Worm (Caenorhabditis elegans) whole organism, late embryonic: Measurements from ENCODE around the gene E04F6.10.

Source experiments
- C08G9.2 ChIP-seq: sonication (generic microtip); optimal IDR thresholded peaks from 2 replicates; lab custom pipeline; 2016; ENCODE audit warnings: mild to moderate bottlenecking, missing genetic modification characterization, moderate library complexity, missing compliant biosample characterization
- F13H6.1 ChIP-seq: sonication (generic microtip); optimal IDR thresholded peaks from 2 replicates; lab custom pipeline; 2016; ENCODE audit warnings: missing genetic modification characterization, missing compliant biosample characterization
- K02D7.2 ChIP-seq: sonication (generic microtip); optimal IDR thresholded peaks from 2 replicates; lab custom pipeline; 2017; ENCODE audit warnings: mild to moderate bottlenecking, missing genetic modification characterization, missing compliant biosample characterization
- K09A11.1 ChIP-seq: sonication (generic microtip); optimal IDR thresholded peaks from 2 replicates; lab custom pipeline; 2017; ENCODE audit warnings: antibody characterized with exemption, mild to moderate bottlenecking, missing genetic modification characterization, missing compliant biosample characterization; ENCODE audit not compliant: insufficient read depth
- T23F11.4 ChIP-seq: fragments of 200-800 bp; sonication (Bioruptor generic); optimal IDR thresholded peaks from 2 replicates; lab custom pipeline; 2018; ENCODE audit warnings: mild to moderate bottlenecking, missing genetic modification characterization, missing compliant biosample characterization
- ahr-1 ChIP-seq: sonication (generic microtip); optimal IDR thresholded peaks from 2 replicates; lab custom pipeline; 2016; ENCODE audit warnings: missing genetic modification characterization, missing compliant biosample characterization
- ama-1 ChIP-seq: fragments of 150-350 bp; optimal IDR thresholded peaks from 2 replicates; lab custom pipeline; 2014
- ceh-19 ChIP-seq: fragments of 200-800 bp; sonication (Bioruptor generic); optimal IDR thresholded peaks from 2 replicates; lab custom pipeline; 2018; ENCODE audit warnings: mild to moderate bottlenecking, missing genetic modification characterization, missing compliant biosample characterization
- ceh-2 ChIP-seq: sonication (generic microtip); optimal IDR thresholded peaks from 2 replicates; lab custom pipeline; 2016; ENCODE audit warnings: missing genotype, missing genetic modification characterization, missing compliant biosample characterization
- ceh-22 ChIP-seq: sonication (generic microtip); optimal IDR thresholded peaks from 2 replicates; lab custom pipeline; 2017; ENCODE audit warnings: missing biosample characterization, missing genetic modification characterization
- ceh-6 ChIP-seq: fragments of 200-800 bp; sonication (Bioruptor generic); optimal IDR thresholded peaks from 2 replicates; lab custom pipeline; 2018; ENCODE audit warnings: mild to moderate bottlenecking, missing genetic modification characterization, missing compliant biosample characterization
- ceh-9 ChIP-seq: sonication (generic microtip); optimal IDR thresholded peaks from 2 replicates; lab custom pipeline; 2016; ENCODE audit warnings: mild to moderate bottlenecking, missing genetic modification characterization, inconsistent platforms, missing compliant biosample characterization
- che-1 ChIP-seq: sonication (generic microtip); optimal IDR thresholded peaks from 2 replicates; lab custom pipeline; 2016; ENCODE audit warnings: mild to moderate bottlenecking, missing genetic modification characterization, missing compliant biosample characterization
- dmd-4 ChIP-seq: sonication (generic microtip); optimal IDR thresholded peaks from 2 replicates; lab custom pipeline; 2016; ENCODE audit warnings: borderline replicate concordance, missing genetic modification characterization, missing compliant biosample characterization
- dve-1 ChIP-seq: sonication (generic microtip); optimal IDR thresholded peaks from 2 replicates; lab custom pipeline; 2017; ENCODE audit warnings: antibody characterized with exemption, mild to moderate bottlenecking, missing genetic modification characterization, missing compliant biosample characterization
- elt-2 ChIP-seq: sonication (generic microtip); optimal IDR thresholded peaks from 2 replicates; lab custom pipeline; 2016; ENCODE audit warnings: missing genetic modification reagents, missing genetic modification characterization, missing compliant biosample characterization
- elt-4 ChIP-seq: sonication (generic microtip); optimal IDR thresholded peaks from 2 replicates; lab custom pipeline; 2016; ENCODE audit warnings: missing genetic modification characterization, missing compliant biosample characterization
- ets-4 ChIP-seq: sonication (generic microtip); optimal IDR thresholded peaks from 2 replicates; lab custom pipeline; 2016; ENCODE audit warnings: missing genetic modification characterization, missing compliant biosample characterization
- eyg-1 ChIP-seq: sonication (generic microtip); optimal IDR thresholded peaks from 2 replicates; lab custom pipeline; 2016; ENCODE audit warnings: missing genotype, missing genetic modification characterization, missing compliant biosample characterization
- gmeb-2 ChIP-seq: sonication (generic microtip); optimal IDR thresholded peaks from 2 replicates; lab custom pipeline; 2016; ENCODE audit warnings: missing genetic modification characterization, inconsistent platforms, missing compliant biosample characterization
- hlh-30 ChIP-seq: sonication (generic microtip); optimal IDR thresholded peaks from 2 replicates; lab custom pipeline; 2017; ENCODE audit warnings: antibody characterized with exemption, missing genetic modification characterization, missing compliant biosample characterization; ENCODE audit not compliant: insufficient read depth
- hlh-8 ChIP-seq: sonication (generic microtip); optimal IDR thresholded peaks from 2 replicates; lab custom pipeline; 2016; ENCODE audit warnings: missing genotype, missing genetic modification characterization, missing compliant biosample characterization
- lin-11 ChIP-seq: fragments of 200-800 bp; sonication (Bioruptor generic); optimal IDR thresholded peaks from 2 replicates; lab custom pipeline; 2018; ENCODE audit warnings: mild to moderate bottlenecking, missing genetic modification characterization, missing compliant biosample characterization
- mec-3 ChIP-seq: sonication (generic microtip); optimal IDR thresholded peaks from 2 replicates; lab custom pipeline; 2016; ENCODE audit warnings: borderline replicate concordance, missing genetic modification characterization, missing compliant biosample characterization
- nfya-1 ChIP-seq: sonication (generic microtip); optimal IDR thresholded peaks from 2 replicates; lab custom pipeline; 2017; ENCODE audit warnings: missing genetic modification characterization, mild to moderate bottlenecking, missing compliant biosample characterization, antibody characterized with exemption, moderate library complexity
- odd-2 ChIP-seq: sonication (generic microtip); optimal IDR thresholded peaks from 2 replicates; lab custom pipeline; 2017; ENCODE audit warnings: antibody characterized with exemption, mild to moderate bottlenecking, missing genetic modification characterization, missing compliant biosample characterization
- pag-3 ChIP-seq: sonication (generic microtip); optimal IDR thresholded peaks from 2 replicates; lab custom pipeline; 2016; ENCODE audit warnings: missing compliant biosample characterization, missing genetic modification characterization, borderline replicate concordance
- pat-9 ChIP-seq: fragments of 200-800 bp; sonication (Bioruptor generic); optimal IDR thresholded peaks from 2 replicates; lab custom pipeline; 2018; ENCODE audit warnings: mild to moderate bottlenecking, missing genetic modification characterization, moderate library complexity, missing compliant biosample characterization
- pax-1 ChIP-seq: fragments of 150-350 bp; optimal IDR thresholded peaks from 2 replicates; lab custom pipeline; 2014; ENCODE audit warnings: missing biosample characterization, missing genetic modification characterization
- pha-4 ChIP-seq: fragments of 150-350 bp; optimal IDR thresholded peaks from 2 replicates; lab custom pipeline; 2018; ENCODE audit warnings: missing biosample characterization, missing genetic modification reagents, missing genetic modification characterization
- pros-1 ChIP-seq: fragments of 150-350 bp; optimal IDR thresholded peaks from 2 replicates; lab custom pipeline; 2014; ENCODE audit warnings: missing biosample characterization, missing genetic modification reagents, missing genetic modification characterization
- rnt-1 ChIP-seq: sonication (generic microtip); optimal IDR thresholded peaks from 2 replicates; lab custom pipeline; 2016; ENCODE audit warnings: missing genetic modification characterization, missing compliant biosample characterization
- sox-2 ChIP-seq: fragments of 200-800 bp; sonication (Bioruptor generic); IDR thresholded peaks from 2 replicates; pipeline ENCODE4 v1.3.6; 2022; ENCODE audit warnings: missing genetic modification reagents, missing genetic modification characterization, missing compliant biosample characterization
- tbx-2 ChIP-seq: sonication (generic microtip); optimal IDR thresholded peaks from 2 replicates; lab custom pipeline; 2016; ENCODE audit warnings: missing genetic modification characterization, missing compliant biosample characterization
- tbx-7 ChIP-seq: sonication (generic microtip); optimal IDR thresholded peaks from 2 replicates; lab custom pipeline; 2016; ENCODE audit warnings: missing genotype, missing genetic modification characterization, missing compliant biosample characterization
- unc-3 ChIP-seq, 2 experiments: fragments of 200-800 bp in 1 of 2; sonication (Bioruptor generic) in 1 of 2; sonication (generic microtip) in 1 of 2; conservative IDR thresholded peaks in 1 of 2; optimal IDR thresholded peaks in 1 of 2; 2 replicates each; pipeline versions ENCODE4 v1.3.6 to Lab custom; 2016 to 2022; ENCODE audit warnings: missing compliant biosample characterization in 2 of 2, missing genetic modification characterization in 2 of 2, missing genetic modification reagents in 1 of 2
- unc-42 ChIP-seq: sonication (generic microtip); optimal IDR thresholded peaks from 2 replicates; lab custom pipeline; 2016; ENCODE audit warnings: missing genotype, missing genetic modification characterization, missing compliant biosample characterization
- zip-5 ChIP-seq: sonication (generic microtip); optimal IDR thresholded peaks from 2 replicates; lab custom pipeline; 2016; ENCODE audit warnings: missing genetic modification characterization, missing compliant biosample characterization

E04F6.10 gene

DNA sequence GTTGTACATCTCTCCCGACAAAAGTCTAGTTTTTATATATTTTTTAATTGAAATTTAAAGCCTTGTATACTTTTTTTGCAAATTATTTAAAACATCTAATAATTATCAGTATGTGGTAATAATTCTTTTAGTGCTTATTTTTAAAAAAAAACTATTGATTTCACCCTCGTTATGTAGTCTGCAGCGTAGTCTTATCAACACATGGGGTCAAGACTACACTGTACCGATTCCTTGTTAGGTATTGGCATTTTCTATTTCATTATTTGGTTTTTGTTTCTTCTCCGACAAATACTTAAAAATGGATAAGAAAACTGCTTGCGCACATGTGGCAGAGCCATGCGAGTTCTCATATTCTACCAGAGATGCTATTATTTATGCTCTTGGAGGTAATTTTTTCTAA is 20.9 kb downstream of the E04F6.10 start, which contains the start of gene maoc-1:
maoc-1 (plus strand) TSS at position 237 of the 400 bp plus-strand sequence.
- TF ChIP-seq elt-2 (tag; lab: Kevin White, UChicago) (peak; percentile 16), ceh-6 (GFP tag; lab: Kevin White, UChicago) (no peak)

DNA sequence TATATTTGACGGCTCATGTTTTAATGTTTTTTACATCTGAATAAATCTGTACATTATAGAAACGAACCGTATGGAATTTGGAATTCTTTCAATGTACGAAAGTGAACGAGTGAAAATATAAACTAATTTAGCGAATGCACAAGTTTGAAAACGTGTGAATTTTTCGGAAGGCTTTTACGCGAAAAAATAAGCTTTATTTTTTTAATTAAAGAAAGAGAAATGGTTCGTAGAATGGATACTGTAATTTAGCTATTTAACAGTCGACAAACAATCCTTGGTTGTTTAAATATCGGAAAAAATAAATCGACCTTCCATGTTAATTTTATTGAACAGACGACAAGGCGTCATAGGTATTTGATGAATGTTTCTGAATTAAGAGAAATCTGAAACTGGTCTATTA is 21.4 kb downstream of the E04F6.10 start, which contains the start of gene acdh-12:
acdh-12 (minus strand) TSS at position 101 of the 400 bp plus-strand sequence.
- TF ChIP-seq tbx-2 (tag; lab: Kevin White, UChicago), result no peak
- TF ChIP-seq T23F11.4, result no peak
- no peak for TF ChIP-seq ahr-1
- no peak for TF ChIP-seq ceh-22 (tag; lab: Kevin White, UChicago)
- no peak for TF ChIP-seq F13H6.1
- no peak for TF ChIP-seq unc-42
- no peak for TF ChIP-seq K09A11.1
- TF ChIP-seq mec-3 (tag; lab: Kevin White, UChicago), result no peak
- no peak for TF ChIP-seq zip-5 (tag; lab: Kevin White, UChicago)
- no peak for TF ChIP-seq C08G9.2 (tag; lab: Kevin White, UChicago)
- TF ChIP-seq hlh-30 (tag; lab: Kevin White, UChicago), result no peak
- TF ChIP-seq pax-1 (tag; lab: Kevin White, UChicago), result no peak
- no peak for TF ChIP-seq ceh-6 (GFP tag; lab: Kevin White, UChicago)
- TF ChIP-seq ceh-9 (tag; lab: Kevin White, UChicago), result no peak
- no peak for TF ChIP-seq hlh-8 (tag; lab: Kevin White, UChicago)
- no peak for TF ChIP-seq sox-2 (GFP tag; lab: Robert Waterston, UW)

- TF ChIP-seq pat-9, result no peak
- no peak for TF ChIP-seq rnt-1 (tag; lab: Kevin White, UChicago)
- TF ChIP-seq unc-3 (GFP tag; conservative IDR thresholded peaks at IDR 0.05; lab: Robert Waterston, UW), result no peak
- TF ChIP-seq unc-3 (tag; optimal IDR thresholded peaks at IDR 0.05; lab: Kevin White, UChicago), result no peak
- TF ChIP-seq dmd-4 (tag; lab: Kevin White, UChicago), result no peak
- no peak for TF ChIP-seq pha-4 (tag; lab: Kevin White, UChicago)
- no peak for TF ChIP-seq F13H6.1
- TF ChIP-seq ama-1, result no peak
- no peak for TF ChIP-seq lin-11 (tag; lab: Kevin White, UChicago)
- TF ChIP-seq pros-1 (tag; lab: Kevin White, UChicago), result no peak
- TF ChIP-seq ceh-22 (tag; lab: Kevin White, UChicago), result no peak
- TF ChIP-seq pax-1 (tag; lab: Kevin White, UChicago), result no peak
- no peak for TF ChIP-seq nfya-1
- TF ChIP-seq hlh-8 (tag; lab: Kevin White, UChicago), result no peak
- TF ChIP-seq gmeb-2 (tag; lab: Kevin White, UChicago), result no peak
- TF ChIP-seq dve-1 (tag; lab: Kevin White, UChicago), result no peak
- no peak for TF ChIP-seq ceh-19 (GFP tag; lab: Kevin White, UChicago)
- no peak for TF ChIP-seq T23F11.4
- TF ChIP-seq elt-4, result no peak
- no peak for TF ChIP-seq tbx-7
Observed at ce11 chrII:7189120-7189519, 27.8 kb downstream of the E04F6.10 start, which contains the start of gene E04F6.4. Gene E04F6.4, plus strand, starts transcription at chrII:7189420.

- TF ChIP-seq odd-2 (tag; lab: Kevin White, UChicago), result no peak
- no peak for TF ChIP-seq K09A11.1
- no peak for TF ChIP-seq K02D7.2 (tag; lab: Kevin White, UChicago)
- no peak for TF ChIP-seq pros-1 (tag; lab: Kevin White, UChicago)
- TF ChIP-seq hlh-8 (tag; lab: Kevin White, UChicago), result no peak
- no peak for TF ChIP-seq pax-1 (tag; lab: Kevin White, UChicago)
- TF ChIP-seq ahr-1, result no peak
- no peak for TF ChIP-seq che-1 (tag; lab: Kevin White, UChicago)
- no peak for TF ChIP-seq tbx-7
- no peak for TF ChIP-seq eyg-1 (tag; lab: Kevin White, UChicago)
- no peak for TF ChIP-seq pag-3
- TF ChIP-seq ets-4, result no peak
- TF ChIP-seq pat-9, result no peak
- no peak for TF ChIP-seq hlh-30 (tag; lab: Kevin White, UChicago)
- no peak for TF ChIP-seq ceh-2 (tag; lab: Kevin White, UChicago)
Observed at ce11 chrII:7187110-7187509, 29.8 kb downstream of the E04F6.10 start, which contains the start of gene C27H5.6. Gene C27H5.6, minus strand, starts transcription at chrII:7187210.
